Worm (Caenorhabditis elegans) whole organism, early embryonic: ENCODE results near the gene ncx-5.

Experiments
- ama-1 ChIP-seq: fragments of 150-350 bp; optimal IDR thresholded peaks from 2 replicates; lab custom pipeline; 2014
- ceh-36 ChIP-seq: sonication (generic microtip); optimal IDR thresholded peaks from 2 replicates; lab custom pipeline; 2016; ENCODE audit warnings: missing genetic modification characterization, inconsistent platforms, missing compliant biosample characterization
- hmbx-1 ChIP-seq: sonication (generic microtip); optimal IDR thresholded peaks from 2 replicates; lab custom pipeline; 2016; ENCODE audit warnings: mild to moderate bottlenecking, missing genetic modification characterization, missing compliant biosample characterization

DNA sequence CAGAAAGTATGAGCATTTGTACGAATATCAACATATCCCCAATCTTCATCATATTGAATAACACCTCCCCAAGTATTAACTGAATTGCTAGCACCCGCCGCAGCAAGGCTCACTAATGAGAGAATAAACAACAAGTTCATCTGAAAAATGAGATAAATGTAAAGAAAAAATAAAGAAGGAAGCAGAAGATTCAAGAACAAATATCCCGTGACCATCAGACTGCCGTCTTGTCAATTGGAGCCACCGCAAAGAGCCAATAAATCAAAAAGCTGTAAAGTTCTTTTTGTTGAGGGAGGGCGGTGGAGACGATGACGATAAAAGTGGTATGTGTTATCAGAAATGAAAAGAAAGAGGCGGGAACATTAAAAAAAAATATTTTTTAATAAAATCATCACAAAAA is 36.4 kb downstream of the ncx-5 start, which contains the start of gene Y32F6A.5:
- TF ChIP-seq hmbx-1 (tag; lab: Kevin White, UChicago) (no peak), ceh-36 (tag; lab: Kevin White, UChicago) (no peak), ama-1 (lab: Kevin White, UChicago) (no peak)
